Worm (Caenorhabditis elegans) whole organism, midembryonic: ENCODE results near the gene C05B5.12.

Source experiments
- T22C8.4 ChIP-seq: fragments of 200-800 bp; sonication (Bioruptor generic); IDR thresholded peaks from 2 replicates; pipeline ENCODE4 v1.3.6; 2022; ENCODE audit warnings: missing genetic modification characterization, missing compliant biosample characterization
- cog-1 ChIP-seq: sonication (generic microtip); optimal IDR thresholded peaks from 2 replicates; lab custom pipeline; 2016; ENCODE audit warnings: missing genetic modification characterization, missing compliant biosample characterization
- flt-1 ChIP-seq: fragments of 200-800 bp; sonication (Bioruptor generic); IDR thresholded peaks from 2 replicates; pipeline ENCODE4 v1.3.6; 2022; ENCODE audit warnings: missing genetic modification characterization, missing compliant biosample characterization
- klf-2 ChIP-seq: fragments of 200-800 bp; sonication (Bioruptor generic); conservative IDR thresholded peaks from 2 replicates; pipeline ENCODE4 v1.3.6; 2022; ENCODE audit warnings: missing genetic modification reagents, missing genetic modification characterization, missing compliant biosample characterization
- med-1 ChIP-seq: sonication (generic microtip); optimal IDR thresholded peaks from 2 replicates; lab custom pipeline; 2017; ENCODE audit warnings: missing genetic modification characterization, mild to moderate bottlenecking, missing compliant biosample characterization, antibody characterized with exemption, missing genetic modification reagents; ENCODE audit not compliant: insufficient read depth
- ref-1 ChIP-seq: fragments of 200-800 bp; sonication (Bioruptor generic); conservative IDR thresholded peaks from 2 replicates; pipeline ENCODE4 v1.3.6; 2022; ENCODE audit warnings: missing genetic modification reagents, missing genetic modification characterization, missing compliant biosample characterization
- tab-1 ChIP-seq: fragments of 200-800 bp; sonication (Bioruptor generic); IDR thresholded peaks from 2 replicates; pipeline ENCODE4 v1.3.6; 2022; ENCODE audit warnings: missing genetic modification characterization, missing compliant biosample characterization
- ztf-29 ChIP-seq: fragments of 200-800 bp; sonication (Bioruptor generic); IDR thresholded peaks from 2 replicates; pipeline ENCODE4 v1.3.6; 2022; ENCODE audit warnings: missing genetic modification reagents, missing genetic modification characterization, missing compliant biosample characterization

- no peak for TF ChIP-seq ztf-29 (GFP tag; lab: Robert Waterston, UW)
- TF ChIP-seq klf-2 (GFP tag; lab: Robert Waterston, UW) = no peak
- TF ChIP-seq flt-1 (GFP tag; lab: Robert Waterston, UW) = no peak
- no peak for TF ChIP-seq tab-1 (GFP tag; lab: Robert Waterston, UW)
- TF ChIP-seq med-1 (GFP tag; lab: Kevin White, UChicago) = no peak
- TF ChIP-seq cog-1 (tag; lab: Kevin White, UChicago) = no peak
- TF ChIP-seq ref-1 (GFP tag; lab: Robert Waterston, UW) = no peak
- no peak for TF ChIP-seq T22C8.4 (GFP tag; lab: Robert Waterston, UW)
These were observed 38.8 kb downstream of the C05B5.12 start, which contains the start of gene ins-22 for ce11 chrIII:10025989-10026388.
